Fruit fly (Drosophila melanogaster) whole organism, embryonic: ENCODE data around the gene CG9044.

Source experiments
- Adf1 ChIP-seq: fragments of 200-800 bp; sonication (Bioruptor generic); IDR thresholded peaks from 2 replicates; pipeline ENCODE4 v1.3.6; 2022; ENCODE audit warnings: missing biosample characterization, missing genetic modification characterization
- Atf6 ChIP-seq: fragments of 200-800 bp; sonication (Bioruptor generic); IDR thresholded peaks from 2 replicates; pipeline ENCODE4 v1.3.6; 2022; ENCODE audit warnings: missing biosample characterization, missing genetic modification characterization
- Bgb ChIP-seq: fragments of 200-800 bp; sonication (Bioruptor generic); IDR thresholded peaks from 2 replicates; pipeline ENCODE4 v1.3.6; 2022; ENCODE audit warnings: missing biosample characterization, missing genetic modification characterization; ENCODE audit not compliant: partially characterized antibody
- Blimp-1 ChIP-seq: fragments of 200-800 bp; sonication (Bioruptor generic); optimal IDR thresholded peaks from 3 replicates; lab custom pipeline; 2018; ENCODE audit warnings: missing biosample characterization, missing genetic modification characterization, mild to moderate bottlenecking, moderate library complexity, missing genetic modification reagents
- BtbVII ChIP-seq: fragments of 200-800 bp; sonication (Bioruptor generic); optimal IDR thresholded peaks from 3 replicates; lab custom pipeline; 2017; ENCODE audit warnings: missing biosample characterization, mild to moderate bottlenecking, missing genetic modification characterization
- CG11085 ChIP-seq: fragments of 200-800 bp; sonication (Bioruptor generic); IDR thresholded peaks from 2 replicates; pipeline ENCODE4 v1.3.6; 2022; ENCODE audit warnings: missing biosample characterization, missing genetic modification characterization
- CG11560 ChIP-seq: fragments of 200-800 bp; sonication (Bioruptor generic); IDR thresholded peaks from 3 replicates; pipeline ENCODE4 v1.3.6; 2022; ENCODE audit warnings: missing biosample characterization, missing genetic modification characterization
- CG12391 ChIP-seq: fragments of 200-800 bp; sonication (Bioruptor generic); optimal IDR thresholded peaks from 3 replicates; lab custom pipeline; 2018; ENCODE audit warnings: missing biosample characterization, mild to moderate bottlenecking, missing genetic modification characterization, moderate library complexity
- CG12659 ChIP-seq: fragments of 200-800 bp; sonication (Bioruptor generic); optimal IDR thresholded peaks from 3 replicates; lab custom pipeline; 2017; ENCODE audit warnings: mild to moderate bottlenecking, missing biosample characterization, missing genetic modification reagents, missing genetic modification characterization
- CG12769 ChIP-seq: fragments of 200-800 bp; sonication (Bioruptor generic); optimal IDR thresholded peaks from 2 replicates; lab custom pipeline; 2019; ENCODE audit warnings: missing biosample characterization, mild to moderate bottlenecking, missing genetic modification characterization, moderate library complexity
- CG17186 ChIP-seq: fragments of 200-800 bp; sonication (Bioruptor generic); optimal IDR thresholded peaks from 3 replicates; lab custom pipeline; 2017; ENCODE audit warnings: missing biosample characterization, missing genetic modification reagents, missing genetic modification characterization
- CG1832 ChIP-seq: fragments of 200-800 bp; sonication (Bioruptor generic); optimal IDR thresholded peaks from 2 replicates; lab custom pipeline; 2017; ENCODE audit warnings: missing biosample characterization, mild to moderate bottlenecking, missing genetic modification characterization, inconsistent platforms
- CG18476 ChIP-seq: fragments of 200-800 bp; sonication (Bioruptor generic); optimal IDR thresholded peaks from 2 replicates; lab custom pipeline; 2016; ENCODE audit warnings: missing biosample characterization, mild to moderate bottlenecking, missing genetic modification characterization
- CG2129 ChIP-seq: fragments of 200-800 bp; sonication (Bioruptor generic); IDR thresholded peaks from 2 replicates; pipeline ENCODE4 v1.3.6; 2022; ENCODE audit warnings: missing biosample characterization, missing genetic modification characterization; ENCODE audit not compliant: partially characterized antibody
- CG32767 ChIP-seq: fragments of 200-800 bp; sonication (Bioruptor generic); IDR thresholded peaks from 2 replicates; pipeline ENCODE4 v1.3.6; 2022; ENCODE audit warnings: missing biosample characterization, missing genetic modification characterization
- CG3847 ChIP-seq: fragments of 200-800 bp; sonication (Bioruptor generic); IDR thresholded peaks from 2 replicates; pipeline ENCODE4 v1.3.6; 2022; ENCODE audit warnings: missing biosample characterization, missing genetic modification characterization
- CG4282 ChIP-seq: fragments of 200-800 bp; sonication (Bioruptor generic); optimal IDR thresholded peaks from 2 replicates; lab custom pipeline; 2016; ENCODE audit warnings: missing biosample characterization, missing genetic modification characterization
- CG6175 ChIP-seq: fragments of 200-800 bp; sonication (Bioruptor generic); IDR thresholded peaks from 3 replicates; pipeline ENCODE4 v1.3.6; 2022; ENCODE audit warnings: missing biosample characterization, missing genetic modification characterization
- CG6683 ChIP-seq: fragments of 200-800 bp; sonication (Bioruptor generic); optimal IDR thresholded peaks from 2 replicates; lab custom pipeline; 2017; ENCODE audit warnings: missing biosample characterization, mild to moderate bottlenecking, missing genetic modification characterization, missing genetic modification reagents
- CG6765 ChIP-seq: fragments of 200-800 bp; sonication (Bioruptor generic); optimal IDR thresholded peaks from 3 replicates; lab custom pipeline; 2017; ENCODE audit warnings: missing biosample characterization, mild to moderate bottlenecking, missing genetic modification characterization
- Doc2 ChIP-seq: fragments of 200-800 bp; sonication (Bioruptor generic); IDR thresholded peaks from 2 replicates; pipeline ENCODE4 v1.3.6; 2022; ENCODE audit warnings: missing biosample characterization, missing genetic modification characterization
- Dp ChIP-seq: fragments of 200-800 bp; sonication (Bioruptor generic); optimal IDR thresholded peaks from 2 replicates; lab custom pipeline; 2018; ENCODE audit warnings: missing biosample characterization, mild to moderate bottlenecking, missing genetic modification characterization, moderate library complexity
- HLHmδ ChIP-seq: fragments of 200-800 bp; sonication (Bioruptor generic); optimal IDR thresholded peaks from 2 replicates; lab custom pipeline; 2018; ENCODE audit warnings: missing biosample characterization, mild to moderate bottlenecking, missing genetic modification characterization, moderate library complexity
- Hr78 ChIP-seq, 2 experiments: fragments of 200-800 bp in 1 of 2; fragments of >200 bp in 1 of 2; sonication (Bioruptor generic) in 1 of 2; optimal IDR thresholded peaks; 2 replicates each; lab custom pipeline; 2017 to 2019; ENCODE audit warnings: missing biosample characterization in 2 of 2, missing genetic modification characterization in 2 of 2, mild to moderate bottlenecking in 1 of 2, moderate library complexity in 1 of 2
- Lhr ChIP-seq: fragments of 200-800 bp; sonication (Bioruptor generic); optimal IDR thresholded peaks from 3 replicates; lab custom pipeline; 2017; ENCODE audit warnings: mild to moderate bottlenecking, missing biosample characterization, missing genetic modification reagents, missing genetic modification characterization
- Mes4 ChIP-seq: fragments of 200-800 bp; sonication (Bioruptor generic); optimal IDR thresholded peaks from 2 replicates; lab custom pipeline; 2016; ENCODE audit warnings: missing biosample characterization, missing genetic modification characterization
- Myb ChIP-seq: fragments of 200-800 bp; sonication (Bioruptor generic); optimal IDR thresholded peaks from 2 replicates; lab custom pipeline; 2016; ENCODE audit warnings: missing biosample characterization, missing genetic modification characterization
- Tbp ChIP-seq: fragments of >200 bp; optimal IDR thresholded peaks from 2 replicates; lab custom pipeline; 2018; ENCODE audit warnings: missing biosample characterization, missing genetic modification characterization
- Xrp1 ChIP-seq: fragments of 200-800 bp; sonication (Bioruptor generic); IDR thresholded peaks from 2 replicates; pipeline ENCODE4 v1.3.6; 2022; ENCODE audit warnings: missing biosample characterization, missing genetic modification characterization
- ara ChIP-seq: fragments of 200-800 bp; sonication (Bioruptor generic); IDR thresholded peaks from 2 replicates; pipeline ENCODE4 v1.3.6; 2022; ENCODE audit warnings: missing biosample characterization, missing genetic modification characterization
- ato ChIP-seq: fragments of 200-800 bp; sonication (Bioruptor generic); IDR thresholded peaks from 2 replicates; pipeline ENCODE4 v1.3.6; 2022; ENCODE audit warnings: missing biosample characterization, missing genetic modification characterization; ENCODE audit not compliant: partially characterized antibody
- bigmax ChIP-seq: fragments of 200-800 bp; sonication (Bioruptor generic); optimal IDR thresholded peaks from 2 replicates; lab custom pipeline; 2018; ENCODE audit warnings: missing biosample characterization, mild to moderate bottlenecking, missing genetic modification characterization
- chif ChIP-seq, 2 experiments: fragments of 200-800 bp; sonication (Bioruptor generic); optimal IDR thresholded peaks; 3 replicates each; lab custom pipeline; 2016; ENCODE audit warnings: missing biosample characterization in 2 of 2, missing genetic modification characterization in 2 of 2
- ci ChIP-seq: fragments of 200-800 bp; sonication (Bioruptor generic); IDR thresholded peaks from 3 replicates; pipeline ENCODE4 v1.3.6; 2022; ENCODE audit warnings: missing biosample characterization, missing genetic modification characterization
- crol ChIP-seq: fragments of 200-800 bp; sonication (Bioruptor generic); IDR thresholded peaks from 2 replicates; pipeline ENCODE4 v1.3.6; 2022; ENCODE audit warnings: missing biosample characterization, missing genetic modification characterization
- fd96Cb ChIP-seq: fragments of 200-800 bp; sonication (Bioruptor generic); optimal IDR thresholded peaks from 2 replicates; lab custom pipeline; 2018; ENCODE audit warnings: missing biosample characterization, mild to moderate bottlenecking, missing genetic modification characterization, moderate library complexity
- gce ChIP-seq: fragments of 200-800 bp; sonication (Bioruptor generic); IDR thresholded peaks from 3 replicates; pipeline ENCODE4 v1.3.6; 2022; ENCODE audit warnings: missing biosample characterization, missing genetic modification characterization
- gcm2 ChIP-seq: fragments of 200-800 bp; sonication (Bioruptor generic); optimal IDR thresholded peaks from 2 replicates; lab custom pipeline; 2016; ENCODE audit warnings: missing biosample characterization, missing genetic modification characterization
- h ChIP-seq: fragments of >200 bp; optimal IDR thresholded peaks from 2 replicates; lab custom pipeline; 2017
- lilli ChIP-seq: fragments of 200-800 bp; sonication (Bioruptor generic); optimal IDR thresholded peaks from 3 replicates; lab custom pipeline; 2016; ENCODE audit warnings: missing biosample characterization, missing genetic modification characterization
- luna ChIP-seq: fragments of 200-800 bp; sonication (Bioruptor generic); optimal IDR thresholded peaks from 2 replicates; lab custom pipeline; 2016; ENCODE audit warnings: missing biosample characterization, missing genetic modification characterization
- oc ChIP-seq: fragments of 200-800 bp; sonication (Bioruptor generic); optimal IDR thresholded peaks from 2 replicates; lab custom pipeline; 2018; ENCODE audit warnings: missing biosample characterization, mild to moderate bottlenecking, missing genetic modification characterization, moderate library complexity
- p53 ChIP-seq: fragments of 200-800 bp; sonication (Bioruptor generic); optimal IDR thresholded peaks from 2 replicates; lab custom pipeline; 2016; ENCODE audit warnings: missing biosample characterization, missing genetic modification characterization
- pnt ChIP-seq: fragments of 200-800 bp; sonication (Bioruptor generic); optimal IDR thresholded peaks from 3 replicates; lab custom pipeline; 2016; ENCODE audit warnings: missing biosample characterization, missing genetic modification characterization
- pum ChIP-seq: fragments of 200-800 bp; sonication (Bioruptor generic); optimal IDR thresholded peaks from 2 replicates; lab custom pipeline; 2016; ENCODE audit warnings: missing biosample characterization, missing genetic modification characterization
- repo ChIP-seq: fragments of 200-800 bp; sonication (Bioruptor generic); optimal IDR thresholded peaks from 2 replicates; lab custom pipeline; 2016; ENCODE audit warnings: missing biosample characterization, missing genetic modification characterization
- sisA ChIP-seq: fragments of 200-800 bp; sonication (Bioruptor generic); IDR thresholded peaks from 2 replicates; pipeline ENCODE4 v1.3.6; 2022; ENCODE audit warnings: missing biosample characterization, missing genetic modification characterization
- slou ChIP-seq: fragments of 200-800 bp; sonication (Bioruptor generic); optimal IDR thresholded peaks from 3 replicates; lab custom pipeline; 2016; ENCODE audit warnings: missing biosample characterization, missing genetic modification characterization
- stc ChIP-seq: fragments of 200-800 bp; sonication (Bioruptor generic); IDR thresholded peaks from 2 replicates; pipeline ENCODE4 v1.3.6; 2022; ENCODE audit warnings: missing biosample characterization, missing genetic modification characterization
- tin ChIP-seq: fragments of 200-800 bp; sonication (Bioruptor generic); optimal IDR thresholded peaks from 3 replicates; lab custom pipeline; 2016; ENCODE audit warnings: missing biosample characterization, missing genetic modification characterization
- trem ChIP-seq: fragments of 200-800 bp; optimal IDR thresholded peaks from 3 replicates; lab custom pipeline; 2019; ENCODE audit warnings: missing biosample characterization, mild to moderate bottlenecking, missing genetic modification characterization, moderate library complexity

CG9044 gene

dm6 chr2L:5997609-5998229 is 48.5 kb downstream of the CG9044 start (continued):
- TF ChIP-seq CG11560 (no peak), Lhr (GFP tag; lab: Kevin White, UChicago) (no peak), gcm2 (no peak), CG12659 (GFP tag; lab: Kevin White, UChicago) (peak; percentile 32), trem (tag; lab: Kevin White, UChicago) (peak; percentile 21), Bgb (no peak), Myb (GFP tag; lab: Kevin White, UChicago) (no peak), ara (GFP tag; lab: Robert Waterston, UW) (no peak), CG6765 (peak; percentile 82), repo (GFP tag; lab: Kevin White, UChicago) (no peak), CG2129 (no peak), Atf6 (GFP tag; lab: Robert Waterston, UW) (0 out of 2 replicates have a peak, but pooled peaks have one; percentile 34), Dp (no peak), HLHmδ (GFP tag; lab: Kevin White, UChicago) (peak; percentile 68), p53 (GFP tag; lab: Kevin White, UChicago) (no peak), pnt (GFP tag; lab: Kevin White, UChicago) (no peak), CG32767 (GFP tag; lab: Robert Waterston, UW) (peak; percentile 52), ci (GFP tag; lab: Robert Waterston, UW) (peak; percentile 77; the same call in 2 of the 3 replicates), luna (GFP tag; lab: Kevin White, UChicago) (no peak), Hr78 (GFP tag; optimal IDR thresholded peaks at IDR 0.05; lab: Kevin White, UChicago) (no peak), CG6683 (GFP tag; lab: Kevin White, UChicago) (peak; percentile 41), chif (GFP tag; optimal IDR thresholded peaks at IDR 0.05; lab: Kevin White, UChicago) (no peak), stc (GFP tag; lab: Robert Waterston, UW) (no peak), CG12769 (tag; lab: Kevin White, UChicago) (no peak), CG1832 (GFP tag; lab: Kevin White, UChicago) (no peak), CG11085 (no peak), CG17186 (no peak), BtbVII (GFP tag; lab: Kevin White, UChicago) (peak; percentile 79), Adf1 (GFP tag; lab: Robert Waterston, UW) (peak; percentile 79), bigmax (GFP tag; lab: Kevin White, UChicago) (no peak), Blimp-1 (no peak), tin (no peak), crol (GFP tag; lab: Robert Waterston, UW) (no peak), CG3847 (no peak), CG4282 (GFP tag; lab: Kevin White, UChicago) (no peak), Doc2 (GFP tag; lab: Robert Waterston, UW) (no peak), h (lab: Kevin White, UChicago) (no peak), gce (GFP tag; lab: Robert Waterston, UW) (peak; percentile 37; the same call in 1 of the 3 replicates), ato (GFP tag; lab: Robert Waterston, UW) (no peak), slou (GFP tag; lab: Kevin White, UChicago) (no peak), pum (GFP tag; lab: Kevin White, UChicago) (no peak), CG12391 (tag; lab: Kevin White, UChicago) (peak; percentile 41), Xrp1 (GFP tag; lab: Robert Waterston, UW) (no peak), sisA (no peak), CG18476 (no peak), Mes4 (peak; percentile 51), lilli (no peak), fd96Cb (tag; lab: Kevin White, UChicago) (peak; percentile 10), oc (tag; lab: Kevin White, UChicago) (peak; percentile 18), CG6175 (GFP tag; lab: Robert Waterston, UW) (0 out of 3 replicates have a peak, but pooled peaks have one; percentile 37), Tbp (GFP tag; lab: Kevin White, UChicago) (no peak)
